Worm (Caenorhabditis elegans) whole organism, L4/young adult: Measurements from ENCODE around the gene R08C7.5.
A peak's percentile ranks its signal among the peaks of the same experiment; 100 is the strongest.

Source experiments
- W03F9.2 ChIP-seq: fragments of 150-350 bp; optimal IDR thresholded peaks from 2 replicates; lab custom pipeline; 2014; ENCODE audit warnings: missing biosample characterization, missing genetic modification characterization
- dao-5 ChIP-seq: sonication (generic microtip); optimal IDR thresholded peaks from 2 replicates; lab custom pipeline; 2016; ENCODE audit warnings: missing genotype, missing genetic modification characterization, moderate library complexity, missing compliant biosample characterization
- him-1 ChIP-seq: sonication (generic microtip); optimal IDR thresholded peaks from 2 replicates; lab custom pipeline; 2016; ENCODE audit warnings: missing genotype, missing genetic modification reagents, missing genetic modification characterization, missing compliant biosample characterization

R08C7.5 gene

ce11 chrIV:4439190-4439589, 9.2 kb downstream of the R08C7.5 start, which contains the start of gene fbxb-74:
Gene fbxb-74, minus strand, starts transcription at chrIV:4439290.
- TF ChIP-seq W03F9.2 (tag; lab: Kevin White, UChicago) (no peak), him-1 (tag; lab: Kevin White, UChicago) (no peak), dao-5 (tag; lab: Kevin White, UChicago) (no peak)

DNA sequence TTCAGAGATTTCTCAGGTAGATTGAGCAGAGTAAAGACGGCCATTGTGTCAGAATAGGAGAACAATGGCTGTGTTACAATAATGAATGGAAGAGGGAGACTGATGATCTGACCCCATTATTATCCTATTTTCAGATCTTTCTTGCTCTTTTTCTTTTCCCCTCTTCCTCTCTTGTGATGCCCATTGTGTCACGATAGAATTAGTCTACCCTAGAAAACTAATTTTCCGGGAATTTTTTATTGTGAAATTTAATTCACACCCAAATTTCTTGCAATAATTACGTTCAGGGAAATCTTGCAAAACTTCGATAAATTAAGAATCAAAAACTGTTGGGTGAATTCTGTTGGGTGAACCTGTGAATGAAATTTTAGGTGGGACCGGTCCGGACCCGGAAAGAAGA, 11.0 kb downstream of the R08C7.5 start, which contains the start of gene fbxb-75:
TSS of gene fbxb-75 (minus strand) at position 101 of the 400 bp plus-strand sequence.
- TF ChIP-seq him-1 (tag; lab: Kevin White, UChicago) (no peak), W03F9.2 (tag; lab: Kevin White, UChicago) (no peak), dao-5 (tag; lab: Kevin White, UChicago) (no peak)

- TF ChIP-seq him-1 (tag; lab: Kevin White, UChicago) (peak; percentile 43), dao-5 (tag; lab: Kevin White, UChicago) (no peak), W03F9.2 (tag; lab: Kevin White, UChicago) (peak; percentile 96)
Observed at ce11 chrIV:4445711-4446290, 15.8 kb downstream of the R08C7.5 start, which contains the start of the genes wapl-1 and htz-1. Gene wapl-1, minus strand, starts transcription at chrIV:4445740. Gene htz-1, plus strand, starts transcription at chrIV:4446216.

- TF ChIP-seq him-1 (tag; lab: Kevin White, UChicago) (no peak), W03F9.2 (tag; lab: Kevin White, UChicago) (no peak), dao-5 (tag; lab: Kevin White, UChicago) (no peak)
Observed at ce11 chrIV:4446884-4447283, 16.9 kb downstream of the R08C7.5 start.

DNA sequence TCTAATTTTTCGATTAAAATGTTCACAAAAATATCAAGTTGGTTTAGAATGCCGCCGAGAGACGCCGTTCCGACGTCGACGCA, 17.1 kb downstream of the R08C7.5 start, which contains the start of gene chat-1:
TSS of gene chat-1 (plus strand) at position 48 of the 83 bp plus-strand sequence.
- no peak for TF ChIP-seq dao-5 (tag; lab: Kevin White, UChicago)
- TF ChIP-seq W03F9.2 (tag; lab: Kevin White, UChicago) = no peak
- no peak for TF ChIP-seq him-1 (tag; lab: Kevin White, UChicago)

ce11 chrIV:4447367-4447766, 17.3 kb downstream of the R08C7.5 start:
- TF ChIP-seq dao-5 (tag; lab: Kevin White, UChicago) (no peak), him-1 (tag; lab: Kevin White, UChicago) (no peak), W03F9.2 (tag; lab: Kevin White, UChicago) (no peak)

DNA sequence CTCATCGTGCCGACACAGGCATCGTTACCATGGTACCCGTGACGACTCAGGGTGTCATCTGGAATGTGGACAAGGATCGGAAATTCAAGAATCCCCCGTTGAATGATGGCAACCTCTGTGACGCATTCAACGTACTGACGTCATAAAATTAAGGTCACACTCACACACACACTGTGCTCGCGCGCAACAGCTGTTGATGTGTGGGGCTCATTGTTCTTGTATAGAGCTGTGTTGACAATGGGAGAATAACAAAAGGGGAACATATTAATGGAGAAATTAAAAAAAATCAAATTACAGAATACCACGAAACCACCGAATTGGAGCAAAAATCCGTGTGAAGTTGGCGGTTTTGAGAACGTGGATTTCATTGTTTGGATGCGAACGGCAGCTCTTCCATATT, 18.3 kb downstream of the R08C7.5 start:
- TF ChIP-seq W03F9.2 (tag; lab: Kevin White, UChicago) (no peak), dao-5 (tag; lab: Kevin White, UChicago) (no peak), him-1 (tag; lab: Kevin White, UChicago) (no peak)

DNA sequence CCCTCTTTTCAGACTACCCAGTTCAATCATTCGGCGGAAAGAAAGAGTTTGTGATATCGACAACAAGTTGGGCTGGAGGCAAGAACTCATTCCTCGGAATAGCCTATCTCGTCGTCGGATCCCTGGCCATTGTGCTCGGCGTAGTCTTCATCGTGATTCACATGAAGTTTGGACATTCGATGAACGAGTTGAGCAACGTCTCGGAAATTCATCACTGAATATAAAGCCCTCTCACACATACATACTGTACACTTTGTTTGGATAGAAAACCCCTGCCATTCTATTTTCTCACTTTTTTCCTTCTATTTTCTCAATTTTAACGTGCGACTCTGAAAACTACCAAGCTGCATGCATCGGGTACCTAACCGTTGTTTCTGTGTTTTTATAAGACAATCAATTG, 19.4 kb downstream of the R08C7.5 start, which contains the start of gene R08C7.12:
TSS of gene R08C7.12 (plus strand) at position 301 of the 400 bp plus-strand sequence.
- TF ChIP-seq dao-5 (tag; lab: Kevin White, UChicago) (no peak), W03F9.2 (tag; lab: Kevin White, UChicago) (no peak), him-1 (tag; lab: Kevin White, UChicago) (no peak)

- no peak for TF ChIP-seq dao-5 (tag; lab: Kevin White, UChicago)
Observed at ce11 chrIV:4449843-4450242, 19.8 kb downstream of the R08C7.5 start.

ce11 chrIV:4451576-4451975, 21.5 kb downstream of the R08C7.5 start, which contains the start of gene R08C7.1:
Gene R08C7.1, plus strand, starts transcription at chrIV:4451876.
- TF ChIP-seq him-1 (tag; lab: Kevin White, UChicago) = no peak
- no peak for TF ChIP-seq W03F9.2 (tag; lab: Kevin White, UChicago)
- TF ChIP-seq dao-5 (tag; lab: Kevin White, UChicago) = no peak

DNA sequence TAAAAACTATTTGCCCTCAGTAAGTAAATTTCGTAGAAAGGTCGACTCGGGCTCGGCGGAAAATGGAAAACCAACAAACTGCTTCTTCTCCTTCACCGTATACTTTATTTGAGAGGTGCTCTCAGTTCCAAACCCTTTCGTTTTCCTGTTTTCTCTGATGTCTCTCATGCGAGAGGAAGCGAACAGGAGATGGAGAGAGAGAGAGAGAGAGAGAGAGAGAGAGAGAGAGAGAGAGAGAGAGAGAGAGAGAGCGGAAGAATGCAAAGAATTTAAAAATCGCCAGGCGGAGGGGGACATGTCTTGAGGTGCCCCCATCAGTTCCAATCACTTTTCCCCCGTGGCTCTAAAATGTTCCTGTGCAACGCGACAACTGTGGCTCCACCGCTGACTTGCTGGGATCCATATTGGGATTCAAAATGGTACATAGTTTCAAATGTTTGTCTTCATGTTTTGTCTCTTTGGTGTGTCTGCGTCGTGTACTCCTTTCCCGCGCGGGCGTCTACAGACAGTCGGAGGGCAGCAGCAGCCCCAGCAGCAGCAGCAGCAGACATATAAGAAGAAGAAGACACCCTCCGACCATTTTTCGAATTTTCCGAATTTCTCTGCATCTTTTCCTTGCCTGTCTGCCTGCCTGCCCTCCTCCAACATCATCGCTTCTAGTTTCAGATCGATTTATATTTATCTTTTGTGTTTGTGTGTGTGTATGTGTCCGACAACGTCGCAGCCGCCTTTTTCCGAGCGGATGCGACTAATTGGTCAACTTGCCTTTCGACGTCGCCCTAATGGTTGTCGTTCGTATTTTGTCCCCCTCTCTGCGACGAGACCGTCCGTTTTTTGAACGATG, 24.5 kb downstream of the R08C7.5 start, which contains the start of gene R08C7.11:
TSS of gene R08C7.11 (minus strand) at position 608 of the 844 bp plus-strand sequence.
- TF ChIP-seq W03F9.2 (tag; lab: Kevin White, UChicago) (no peak), him-1 (tag; lab: Kevin White, UChicago) (no peak), dao-5 (tag; lab: Kevin White, UChicago) (no peak)

DNA sequence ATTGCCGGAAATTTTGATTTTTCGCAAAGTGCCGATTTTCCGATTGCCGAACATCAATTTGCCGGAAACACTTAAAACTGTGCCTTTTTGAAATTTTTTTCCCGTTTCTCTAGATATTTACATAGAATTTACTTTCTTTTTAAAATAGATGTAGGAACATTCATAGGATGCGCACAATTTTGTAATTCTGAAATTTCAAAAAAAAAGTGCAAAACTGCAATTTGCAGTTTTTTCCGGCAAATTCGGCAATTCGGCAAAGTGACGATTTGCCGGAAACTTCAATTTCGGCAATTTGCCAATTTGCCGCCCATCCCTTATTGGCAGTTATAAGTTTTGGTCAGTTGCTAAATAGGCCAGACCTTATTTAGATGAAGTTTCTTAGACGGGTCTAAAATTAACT, 26.6 kb downstream of the R08C7.5 start:
- no peak for TF ChIP-seq him-1 (tag; lab: Kevin White, UChicago)
- no peak for TF ChIP-seq W03F9.2 (tag; lab: Kevin White, UChicago)
- no peak for TF ChIP-seq dao-5 (tag; lab: Kevin White, UChicago)

DNA sequence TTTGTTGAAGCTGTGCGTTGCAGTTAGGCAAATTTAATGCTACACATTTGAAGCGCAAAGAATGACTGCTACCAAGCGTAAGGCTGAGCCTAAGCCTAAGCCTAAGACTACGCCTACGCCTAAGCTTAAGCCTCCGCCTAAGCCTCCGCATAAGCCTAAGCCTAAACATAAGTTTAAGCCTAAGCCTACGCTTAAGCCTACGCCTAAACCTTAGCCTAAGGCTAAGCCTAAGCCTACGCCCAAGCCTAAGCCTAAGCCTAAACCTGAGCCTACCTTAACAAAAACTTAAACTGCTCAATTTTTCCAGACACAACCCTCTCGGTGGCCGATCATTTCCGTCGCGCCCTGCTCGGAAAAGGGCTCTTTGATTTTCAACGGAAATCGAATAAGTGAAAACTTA, 29.3 kb downstream of the R08C7.5 start:
- no peak for TF ChIP-seq W03F9.2 (tag; lab: Kevin White, UChicago)
- no peak for TF ChIP-seq dao-5 (tag; lab: Kevin White, UChicago)
- TF ChIP-seq him-1 (tag; lab: Kevin White, UChicago) = no peak
